Worm (Caenorhabditis elegans) whole organism, mixed stage, embryonic: Measurements from ENCODE around the gene his-63.
"Not testable (repeated sequence)": the region's sequence is repeated elsewhere in the genome, so short reads cannot be mapped to it uniquely, and the experiment has no call there.

Experiments used
- M03D4.4 ChIP-seq: sonication (generic microtip); optimal IDR thresholded peaks from 2 replicates; lab custom pipeline; 2017; ENCODE audit warnings: mild to moderate bottlenecking, missing genetic modification characterization, missing compliant biosample characterization
- bed-3 ChIP-seq: fragments of 200-800 bp; sonication (Bioruptor generic); optimal IDR thresholded peaks from 3 replicates; lab custom pipeline; 2018; ENCODE audit warnings: mild to moderate bottlenecking, missing genetic modification characterization, moderate library complexity, missing compliant biosample characterization
- blmp-1 ChIP-seq: fragments of 150-350 bp; optimal IDR thresholded peaks from 2 replicates; lab custom pipeline; 2014; ENCODE audit warnings: missing biosample characterization, missing genetic modification characterization
- ceh-39 ChIP-seq: fragments of 150-350 bp; optimal IDR thresholded peaks from 2 replicates; lab custom pipeline; 2014; ENCODE audit warnings: missing biosample characterization, missing genetic modification characterization
- ceh-83 ChIP-seq: fragments of 200-800 bp; sonication (Bioruptor generic); optimal IDR thresholded peaks from 2 replicates; lab custom pipeline; 2018; ENCODE audit warnings: mild to moderate bottlenecking, missing genetic modification characterization, missing compliant biosample characterization
- ces-1 ChIP-seq: fragments of 150-350 bp; optimal IDR thresholded peaks from 2 replicates; lab custom pipeline; 2014; ENCODE audit warnings: missing biosample characterization, missing genetic modification reagents, missing genetic modification characterization
- cnd-1 ChIP-seq: fragments of 200-800 bp; sonication (Bioruptor generic); optimal IDR thresholded peaks from 2 replicates; lab custom pipeline; 2018; ENCODE audit warnings: mild to moderate bottlenecking, missing genetic modification characterization, missing compliant biosample characterization
- drap-1 ChIP-seq: fragments of 200-800 bp; sonication (Bioruptor generic); optimal IDR thresholded peaks from 3 replicates; lab custom pipeline; 2018; ENCODE audit warnings: mild to moderate bottlenecking, missing genetic modification characterization, missing compliant biosample characterization
- elt-1 ChIP-seq: sonication (generic microtip); optimal IDR thresholded peaks from 2 replicates; lab custom pipeline; 2017; ENCODE audit warnings: missing genetic modification characterization, mild to moderate bottlenecking, missing compliant biosample characterization, antibody characterized with exemption, moderate library complexity, borderline replicate concordance; ENCODE audit not compliant: insufficient read depth
- flh-1 ChIP-seq: fragments of 200-800 bp; sonication (Bioruptor generic); optimal IDR thresholded peaks from 2 replicates; lab custom pipeline; 2018; ENCODE audit warnings: mild to moderate bottlenecking, missing genetic modification characterization, moderate library complexity, missing compliant biosample characterization
- ham-2 ChIP-seq: fragments of 200-800 bp; sonication (Bioruptor generic); optimal IDR thresholded peaks from 2 replicates; lab custom pipeline; 2018; ENCODE audit warnings: mild to moderate bottlenecking, missing genetic modification characterization, missing compliant biosample characterization
- hlh-1 ChIP-seq: fragments of 150-350 bp; optimal IDR thresholded peaks from 2 replicates; lab custom pipeline; 2014; ENCODE audit warnings: missing biosample characterization, missing genetic modification reagents, missing genetic modification characterization
- lin-13 ChIP-seq: fragments of 150-350 bp; optimal IDR thresholded peaks from 2 replicates; lab custom pipeline; 2014; ENCODE audit warnings: missing biosample characterization, missing genetic modification characterization
- lin-32 ChIP-seq: fragments of 200-800 bp; sonication (Bioruptor generic); optimal IDR thresholded peaks from 2 replicates; lab custom pipeline; 2018; ENCODE audit warnings: mild to moderate bottlenecking, missing genetic modification characterization, missing compliant biosample characterization
- lsy-2 ChIP-seq: fragments of 150-350 bp; optimal IDR thresholded peaks from 2 replicates; lab custom pipeline; 2014; ENCODE audit warnings: missing biosample characterization, missing genetic modification characterization
- mls-2 ChIP-seq: sonication (generic microtip); optimal IDR thresholded peaks from 2 replicates; lab custom pipeline; 2016; ENCODE audit warnings: mild to moderate bottlenecking, missing genetic modification characterization, moderate library complexity, missing compliant biosample characterization
- nhr-12 ChIP-seq: fragments of 150-350 bp; optimal IDR thresholded peaks from 2 replicates; lab custom pipeline; 2014; ENCODE audit warnings: missing biosample characterization, missing genetic modification characterization
- nhr-2 ChIP-seq: fragments of 150-350 bp; optimal IDR thresholded peaks from 2 replicates; lab custom pipeline; 2014; ENCODE audit warnings: missing biosample characterization, missing genetic modification characterization
- nhr-237 ChIP-seq: fragments of 150-350 bp; optimal IDR thresholded peaks from 2 replicates; lab custom pipeline; 2014; ENCODE audit warnings: missing biosample characterization, missing genetic modification characterization
- nhr-28 ChIP-seq: fragments of 150-350 bp; optimal IDR thresholded peaks from 2 replicates; lab custom pipeline; 2014; ENCODE audit warnings: missing biosample characterization, missing genetic modification characterization
- nhr-76 ChIP-seq: sonication (generic microtip); optimal IDR thresholded peaks from 2 replicates; lab custom pipeline; 2017; ENCODE audit warnings: missing biosample characterization, missing genetic modification characterization
- pha-4 ChIP-seq: fragments of 150-350 bp; optimal IDR thresholded peaks from 2 replicates; lab custom pipeline; 2018; ENCODE audit warnings: missing biosample characterization, missing genetic modification reagents, missing genetic modification characterization
- sem-2 ChIP-seq: fragments of 200-800 bp; sonication (Bioruptor generic); optimal IDR thresholded peaks from 2 replicates; lab custom pipeline; 2018; ENCODE audit warnings: mild to moderate bottlenecking, missing genetic modification characterization, missing compliant biosample characterization
- tbx-8 ChIP-seq: fragments of 200-800 bp; sonication (Bioruptor generic); optimal IDR thresholded peaks from 2 replicates; lab custom pipeline; 2018; ENCODE audit warnings: mild to moderate bottlenecking, missing genetic modification characterization, moderate library complexity, missing compliant biosample characterization
- unc-120 ChIP-seq: sonication (generic microtip); optimal IDR thresholded peaks from 2 replicates; lab custom pipeline; 2017; ENCODE audit warnings: missing genetic modification characterization, missing compliant biosample characterization; ENCODE audit not compliant: poor library complexity, severe bottlenecking
- unc-39 ChIP-seq: fragments of 150-350 bp; optimal IDR thresholded peaks from 2 replicates; lab custom pipeline; 2014; ENCODE audit warnings: missing biosample characterization, missing genetic modification characterization
- unc-62 ChIP-seq: fragments of 150-350 bp; optimal IDR thresholded peaks from 2 replicates; lab custom pipeline; 2014; ENCODE audit warnings: missing biosample characterization, missing genetic modification reagents, missing genetic modification characterization
- zip-8 ChIP-seq: fragments of 150-350 bp; optimal IDR thresholded peaks from 2 replicates; lab custom pipeline; 2014; ENCODE audit warnings: missing biosample characterization, missing genetic modification characterization
- ztf-11 ChIP-seq: fragments of 150-350 bp; optimal IDR thresholded peaks from 2 replicates; lab custom pipeline; 2014; ENCODE audit warnings: missing biosample characterization, missing genetic modification characterization

The his-63 gene

ce11 chrIV:11403288-11403991 lies 3.2 kb downstream of the his-63 start, which contains the start of the genes memi-3 and cyp-31A2:
Gene memi-3 (minus strand): TSS chrIV:11403338.
Gene cyp-31A2 (plus strand): TSS chrIV:11403961.
- no peak for TF ChIP-seq flh-1
- TF ChIP-seq unc-62, result no peak
- no peak for TF ChIP-seq drap-1
- TF ChIP-seq lsy-2, result no peak
- TF ChIP-seq nhr-76, result no peak
- no peak for TF ChIP-seq bed-3 (GFP tag; lab: Kevin White, UChicago)
- TF ChIP-seq nhr-12 (tag; lab: Kevin White, UChicago), result no peak
- no peak for TF ChIP-seq nhr-28 (tag; lab: Kevin White, UChicago)
- no peak for TF ChIP-seq ham-2 (GFP tag; lab: Kevin White, UChicago)
- no peak for TF ChIP-seq ces-1 (GFP tag; lab: Kevin White, UChicago)
- TF ChIP-seq nhr-237 (tag; lab: Kevin White, UChicago), result no peak
- TF ChIP-seq blmp-1 (tag; lab: Kevin White, UChicago), result no peak
- TF ChIP-seq ztf-11, result no peak
- no peak for TF ChIP-seq unc-120 (tag; lab: Kevin White, UChicago)

- no peak for TF ChIP-seq blmp-1 (tag; lab: Kevin White, UChicago)
- no peak for TF ChIP-seq zip-8 (tag; lab: Kevin White, UChicago)
- no peak for TF ChIP-seq tbx-8 (GFP tag; lab: Kevin White, UChicago)
- no peak for TF ChIP-seq M03D4.4 (tag; lab: Kevin White, UChicago)
- no peak for TF ChIP-seq ceh-39 (tag; lab: Kevin White, UChicago)
- no peak for TF ChIP-seq unc-120 (tag; lab: Kevin White, UChicago)
- no peak for TF ChIP-seq unc-62
- TF ChIP-seq ceh-83 (GFP tag; lab: Kevin White, UChicago), result no peak
- TF ChIP-seq pha-4 (tag; lab: Kevin White, UChicago), result no peak
- no peak for TF ChIP-seq drap-1
- TF ChIP-seq nhr-28 (tag; lab: Kevin White, UChicago), result no peak
- TF ChIP-seq elt-1, result no peak
- TF ChIP-seq mls-2 (tag; lab: Kevin White, UChicago), result no peak
- TF ChIP-seq hlh-1 (tag; lab: Kevin White, UChicago), result no peak
- TF ChIP-seq ces-1 (GFP tag; lab: Kevin White, UChicago), result no peak
- no peak for TF ChIP-seq unc-39 (tag; lab: Kevin White, UChicago)
- no peak for TF ChIP-seq nhr-2 (tag; lab: Kevin White, UChicago)
- TF ChIP-seq, all 35 proteins: peak for 0
Observed at ce11 chrIV:11401482-11401881, 5.2 kb downstream of the his-63 start.

ce11 chrIV:11398267-11398825 lies 8.3 kb downstream of the his-63 start, which contains the start of gene dsl-6:
Gene dsl-6 (minus strand): TSS chrIV:11398317.
- not testable (repeated sequence) for TF ChIP-seq sem-2 (GFP tag; lab: Kevin White, UChicago); lin-13 (tag; lab: Kevin White, UChicago); cnd-1 (tag; lab: Kevin White, UChicago)

ce11 chrIV:11394243-11394642 lies 12.4 kb downstream of the his-63 start, which contains the start of gene tag-89:
Gene tag-89 (plus strand): TSS chrIV:11394543.
- TF ChIP-seq lin-32, result no peak
- no peak for TF ChIP-seq nhr-237 (tag; lab: Kevin White, UChicago)
- TF ChIP-seq pha-4 (tag; lab: Kevin White, UChicago), result no peak
- no peak for TF ChIP-seq mls-2 (tag; lab: Kevin White, UChicago)
- no peak for TF ChIP-seq sem-2 (GFP tag; lab: Kevin White, UChicago)
- TF ChIP-seq M03D4.4 (tag; lab: Kevin White, UChicago), result no peak
- no peak for TF ChIP-seq unc-62
- no peak for TF ChIP-seq unc-120 (tag; lab: Kevin White, UChicago)
- no peak for TF ChIP-seq nhr-28 (tag; lab: Kevin White, UChicago)
- TF ChIP-seq nhr-2 (tag; lab: Kevin White, UChicago), result no peak
- no peak for TF ChIP-seq lin-13 (tag; lab: Kevin White, UChicago)
- no peak for TF ChIP-seq blmp-1 (tag; lab: Kevin White, UChicago)
- no peak for TF ChIP-seq nhr-76
- no peak for TF ChIP-seq ceh-83 (GFP tag; lab: Kevin White, UChicago)

- TF ChIP-seq ces-1 (GFP tag; lab: Kevin White, UChicago), result peak; percentile 49
- TF ChIP-seq zip-8 (tag; lab: Kevin White, UChicago), result no peak
- no peak for TF ChIP-seq nhr-2 (tag; lab: Kevin White, UChicago)
- TF ChIP-seq M03D4.4 (tag; lab: Kevin White, UChicago), result no peak
- TF ChIP-seq ztf-11, result no peak
Observed at ce11 chrIV:11388684-11389083, 18.0 kb downstream of the his-63 start.
